Fruit fly (Drosophila melanogaster) whole organism, prepupa: Measurements from ENCODE around the gene CG15930.

ENCODE experiments used
- Blimp-1 ChIP-seq: fragments of 200-800 bp; sonication (Bioruptor generic); optimal IDR thresholded peaks from 3 replicates; lab custom pipeline; 2017; ENCODE audit warnings: missing biosample characterization, missing genetic modification characterization, mild to moderate bottlenecking, moderate library complexity, missing genetic modification reagents
- CG11294 ChIP-seq: fragments of 200-800 bp; sonication (Bioruptor generic); IDR thresholded peaks from 2 replicates; pipeline ENCODE4 v1.3.6; 2022; ENCODE audit warnings: missing biosample characterization, missing genetic modification characterization
- CG3032 ChIP-seq: fragments of 200-800 bp; optimal IDR thresholded peaks from 2 replicates; lab custom pipeline; 2019; ENCODE audit warnings: missing biosample characterization, mild to moderate bottlenecking, missing genetic modification characterization, moderate library complexity
- CG32006 ChIP-seq: fragments of 200-800 bp; sonication (Bioruptor generic); optimal IDR thresholded peaks from 3 replicates; lab custom pipeline; 2017; ENCODE audit warnings: missing biosample characterization, mild to moderate bottlenecking, missing genetic modification characterization
- CG34406 ChIP-seq: fragments of 200-800 bp; sonication (Bioruptor generic); optimal IDR thresholded peaks from 3 replicates; lab custom pipeline; 2016; ENCODE audit warnings: missing biosample characterization, missing genetic modification characterization
- CG3919 ChIP-seq: fragments of 200-800 bp; sonication (Bioruptor generic); optimal IDR thresholded peaks from 3 replicates; lab custom pipeline; 2016; ENCODE audit warnings: missing biosample characterization, missing genetic modification characterization
- CG6163 ChIP-seq: fragments of 200-800 bp; sonication (Bioruptor generic); IDR thresholded peaks from 3 replicates; pipeline ENCODE4 v1.3.6; 2022; ENCODE audit warnings: missing biosample characterization, missing genetic modification characterization
- CG6276 ChIP-seq: fragments of 200-800 bp; sonication (Bioruptor generic); optimal IDR thresholded peaks from 2 replicates; lab custom pipeline; 2017; ENCODE audit warnings: missing biosample characterization, mild to moderate bottlenecking, missing genetic modification characterization
- CG6792 ChIP-seq: fragments of 200-800 bp; sonication (Bioruptor generic); optimal IDR thresholded peaks from 3 replicates; lab custom pipeline; 2016; ENCODE audit warnings: missing biosample characterization, missing genetic modification characterization
- CG6808 ChIP-seq: fragments of 200-800 bp; sonication (Bioruptor generic); optimal IDR thresholded peaks from 3 replicates; lab custom pipeline; 2017; ENCODE audit warnings: missing biosample characterization, missing genetic modification characterization, mild to moderate bottlenecking, moderate library complexity, missing genetic modification reagents
- CG7368 ChIP-seq: fragments of 200-800 bp; sonication (Bioruptor generic); optimal IDR thresholded peaks from 3 replicates; lab custom pipeline; 2016; ENCODE audit warnings: missing biosample characterization, missing genetic modification characterization
- CG8119 ChIP-seq: fragments of 200-800 bp; sonication (Bioruptor generic); IDR thresholded peaks from 3 replicates; pipeline ENCODE4 v1.3.6; 2022; ENCODE audit warnings: missing biosample characterization, missing genetic modification characterization
- CG8632 ChIP-seq: fragments of 200-800 bp; sonication (Bioruptor generic); optimal IDR thresholded peaks from 3 replicates; lab custom pipeline; 2016; ENCODE audit warnings: missing biosample characterization, missing genetic modification characterization
- CG9139 ChIP-seq: fragments of 200-800 bp; sonication (Bioruptor generic); optimal IDR thresholded peaks from 3 replicates; lab custom pipeline; 2017; ENCODE audit warnings: missing biosample characterization, mild to moderate bottlenecking, missing genetic modification characterization
- Eip75B ChIP-seq: fragments of 200-800 bp; sonication (Bioruptor generic); optimal IDR thresholded peaks from 3 replicates; lab custom pipeline; 2016; ENCODE audit warnings: missing biosample characterization, missing genetic modification characterization
- Eip78C ChIP-seq: fragments of 200-800 bp; sonication (Bioruptor generic); peaks from one replicate; lab custom pipeline; 2016; ENCODE audit warnings: missing biosample characterization, missing genetic modification characterization
- Eip93F ChIP-seq: fragments of 200-800 bp; sonication (Bioruptor generic); optimal IDR thresholded peaks from 2 replicates; lab custom pipeline; 2016; ENCODE audit warnings: missing biosample characterization, mild to moderate bottlenecking, missing genetic modification characterization
- Ets21C ChIP-seq: fragments of 200-800 bp; sonication (Bioruptor generic); optimal IDR thresholded peaks from 3 replicates; lab custom pipeline; 2016; ENCODE audit warnings: missing biosample characterization, missing genetic modification characterization
- Gug ChIP-seq: fragments of 200-800 bp; sonication (Bioruptor generic); IDR thresholded peaks from 2 replicates; pipeline ENCODE4 v1.3.6; 2022; ENCODE audit warnings: missing biosample characterization, missing genetic modification characterization
- Hr38 ChIP-seq: sonication (Bioruptor generic); optimal IDR thresholded peaks from 2 replicates; lab custom pipeline; 2016; ENCODE audit warnings: missing biosample characterization, missing genetic modification characterization
- Hr4 ChIP-seq: fragments of 200-800 bp; sonication (Bioruptor generic); optimal IDR thresholded peaks from 3 replicates; lab custom pipeline; 2016; ENCODE audit warnings: missing biosample characterization, missing genetic modification characterization
- Lpt ChIP-seq: fragments of 200-800 bp; sonication (Bioruptor generic); optimal IDR thresholded peaks from 3 replicates; lab custom pipeline; 2016; ENCODE audit warnings: missing biosample characterization, missing genetic modification characterization
- OdsH ChIP-seq: fragments of 200-800 bp; sonication (Bioruptor generic); optimal IDR thresholded peaks from 3 replicates; lab custom pipeline; 2016; ENCODE audit warnings: missing biosample characterization, missing genetic modification characterization
- Smox ChIP-seq: fragments of 200-800 bp; sonication (Bioruptor generic); optimal IDR thresholded peaks from 3 replicates; lab custom pipeline; 2016; ENCODE audit warnings: missing biosample characterization, missing genetic modification characterization
- Sox102F ChIP-seq: fragments of 200-800 bp; sonication (Bioruptor generic); optimal IDR thresholded peaks from 2 replicates; lab custom pipeline; 2016; ENCODE audit warnings: missing biosample characterization, mild to moderate bottlenecking, missing genetic modification characterization
- Sox14 ChIP-seq: fragments of 200-800 bp; sonication (Bioruptor generic); optimal IDR thresholded peaks from 3 replicates; lab custom pipeline; 2016; ENCODE audit warnings: missing biosample characterization, missing genetic modification characterization
- Sox15 ChIP-seq: fragments of 200-800 bp; sonication (Bioruptor generic); optimal IDR thresholded peaks from 3 replicates; lab custom pipeline; 2016; ENCODE audit warnings: missing biosample characterization, missing genetic modification characterization
- achi ChIP-seq: fragments of 200-800 bp; sonication (Bioruptor generic); optimal IDR thresholded peaks from 3 replicates; lab custom pipeline; 2016; ENCODE audit warnings: missing biosample characterization, missing genetic modification characterization
- acj6 ChIP-seq: fragments of 200-800 bp; sonication (Bioruptor generic); optimal IDR thresholded peaks from 3 replicates; lab custom pipeline; 2016; ENCODE audit warnings: missing biosample characterization, missing genetic modification characterization
- cyc ChIP-seq: fragments of 200-800 bp; sonication (Bioruptor generic); optimal IDR thresholded peaks from 3 replicates; lab custom pipeline; 2016; ENCODE audit warnings: missing biosample characterization, missing genetic modification characterization
- dac ChIP-seq: fragments of 200-800 bp; sonication (Bioruptor generic); optimal IDR thresholded peaks from 2 replicates; lab custom pipeline; 2017; ENCODE audit warnings: missing biosample characterization, mild to moderate bottlenecking, missing genetic modification characterization
- dsx ChIP-seq: fragments of 200-800 bp; optimal IDR thresholded peaks from 3 replicates; lab custom pipeline; 2019; ENCODE audit warnings: missing biosample characterization, mild to moderate bottlenecking, missing genetic modification characterization, moderate library complexity; ENCODE audit not compliant: poor library complexity, severe bottlenecking
- eg ChIP-seq: fragments of 200-800 bp; sonication (Bioruptor generic); IDR thresholded peaks from 3 replicates; pipeline ENCODE4 v1.3.6; 2022; ENCODE audit warnings: missing biosample characterization, missing genetic modification characterization
- esn ChIP-seq: fragments of 200-800 bp; sonication (Bioruptor generic); optimal IDR thresholded peaks from 2 replicates; lab custom pipeline; 2016; ENCODE audit warnings: missing biosample characterization, mild to moderate bottlenecking, missing genetic modification characterization, moderate library complexity
- fd59A ChIP-seq: fragments of 200-800 bp; sonication (Bioruptor generic); optimal IDR thresholded peaks from 2 replicates; lab custom pipeline; 2017; ENCODE audit warnings: missing biosample characterization, mild to moderate bottlenecking, missing genetic modification characterization, missing genetic modification reagents
- fd85E ChIP-seq: fragments of 200-800 bp; sonication (Bioruptor generic); optimal IDR thresholded peaks from 3 replicates; lab custom pipeline; 2016; ENCODE audit warnings: missing biosample characterization, missing genetic modification characterization
- fkh ChIP-seq: fragments of 200-800 bp; sonication (Bioruptor generic); optimal IDR thresholded peaks from 3 replicates; lab custom pipeline; 2017; ENCODE audit warnings: missing biosample characterization, mild to moderate bottlenecking, missing genetic modification characterization, moderate library complexity
- lz ChIP-seq: fragments of 200-800 bp; sonication (Bioruptor generic); optimal IDR thresholded peaks from 3 replicates; lab custom pipeline; 2016; ENCODE audit warnings: missing biosample characterization, missing genetic modification characterization
- net ChIP-seq: fragments of 200-800 bp; sonication (Bioruptor generic); optimal IDR thresholded peaks from 3 replicates; lab custom pipeline; 2016; ENCODE audit warnings: missing biosample characterization, missing genetic modification characterization
- pdm3 ChIP-seq: fragments of 200-800 bp; sonication (Bioruptor generic); optimal IDR thresholded peaks from 3 replicates; lab custom pipeline; 2016; ENCODE audit warnings: missing biosample characterization, missing genetic modification characterization
- salr ChIP-seq, 2 experiments: fragments of 200-800 bp; sonication (Bioruptor generic); optimal IDR thresholded peaks; 3 replicates each; lab custom pipeline; 2016 to 2018; ENCODE audit warnings: missing biosample characterization in 2 of 2, missing genetic modification characterization in 2 of 2, mild to moderate bottlenecking in 1 of 2
- ss ChIP-seq, 2 experiments: fragments of 200-800 bp; sonication (Bioruptor generic); optimal IDR thresholded peaks; 2 replicates in 1 of 2; 3 replicates in 1 of 2; lab custom pipeline; 2017 to 2018; ENCODE audit warnings: mild to moderate bottlenecking in 2 of 2, missing biosample characterization in 2 of 2, missing genetic modification characterization in 2 of 2, moderate library complexity in 1 of 2
- svp ChIP-seq: fragments of 200-800 bp; sonication (Bioruptor generic); peaks from one replicate; lab custom pipeline; 2016; ENCODE audit warnings: missing biosample characterization, missing genetic modification characterization
- topi ChIP-seq: fragments of 200-800 bp; sonication (Bioruptor generic); optimal IDR thresholded peaks from 3 replicates; lab custom pipeline; 2016; ENCODE audit warnings: missing biosample characterization, missing genetic modification characterization

The CG15930 gene

dm6 chrX:5322459-5322883 lies 5.4 kb upstream of the CG15930 start, which contains the start of gene Rnp4F (continued):
- TF ChIP-seq fd59A (GFP tag; lab: Kevin White, UChicago) (peak; percentile 57), fd85E (GFP tag; lab: Kevin White, UChicago) (no peak), Eip93F (GFP tag; lab: Kevin White, UChicago) (no peak), CG3032 (tag; lab: Kevin White, UChicago) (peak; percentile 62), topi (GFP tag; lab: Kevin White, UChicago) (peak; percentile 16), CG6792 (GFP tag; lab: Kevin White, UChicago) (peak; percentile 61), esn (GFP tag; lab: Kevin White, UChicago) (peak; percentile 73), Lpt (GFP tag; lab: Kevin White, UChicago) (peak; percentile 72), dsx (GFP tag; lab: Kevin White, UChicago) (no peak), CG8632 (GFP tag; lab: Kevin White, UChicago) (peak; percentile 70), Sox14 (GFP tag; lab: Kevin White, UChicago) (peak; percentile 76), CG32006 (GFP tag; lab: Kevin White, UChicago) (peak; percentile 75), Smox (GFP tag; lab: Kevin White, UChicago) (no peak), ss (GFP tag; optimal IDR thresholded peaks at IDR 0.05; lab: Kevin White, UChicago) (peak in 1 of 2 experiments; percentile 59), salr (GFP tag; optimal IDR thresholded peaks at IDR 0.05; lab: Kevin White, UChicago) (peak; percentile 24 to 67), Sox15 (GFP tag; lab: Kevin White, UChicago) (peak; percentile 62), acj6 (peak; percentile 76), Sox102F (no peak), CG7368 (GFP tag; lab: Kevin White, UChicago) (peak; percentile 23)

dm6 chrX:5312958-5313357 lies 4.1 kb downstream of the CG15930 start, which contains the start of gene CG4198:
CG4198 (plus strand) TSS chrX:5313258.
- TF ChIP-seq svp (GFP tag; lab: Kevin White, UChicago): no peak
- TF ChIP-seq dac: no peak
- no peak for TF ChIP-seq CG32006 (GFP tag; lab: Kevin White, UChicago)
- no peak for TF ChIP-seq lz (GFP tag; lab: Kevin White, UChicago)
- TF ChIP-seq Blimp-1 (GFP tag; lab: Kevin White, UChicago): no peak
- no peak for TF ChIP-seq Smox (GFP tag; lab: Kevin White, UChicago)
- no peak for TF ChIP-seq fd59A (GFP tag; lab: Kevin White, UChicago)
- no peak for TF ChIP-seq Hr38 (GFP tag; lab: Kevin White, UChicago)
- TF ChIP-seq dsx (GFP tag; lab: Kevin White, UChicago): no peak
- TF ChIP-seq achi: no peak
- no peak for TF ChIP-seq CG34406 (GFP tag; lab: Kevin White, UChicago)
- no peak for TF ChIP-seq OdsH

DNA sequence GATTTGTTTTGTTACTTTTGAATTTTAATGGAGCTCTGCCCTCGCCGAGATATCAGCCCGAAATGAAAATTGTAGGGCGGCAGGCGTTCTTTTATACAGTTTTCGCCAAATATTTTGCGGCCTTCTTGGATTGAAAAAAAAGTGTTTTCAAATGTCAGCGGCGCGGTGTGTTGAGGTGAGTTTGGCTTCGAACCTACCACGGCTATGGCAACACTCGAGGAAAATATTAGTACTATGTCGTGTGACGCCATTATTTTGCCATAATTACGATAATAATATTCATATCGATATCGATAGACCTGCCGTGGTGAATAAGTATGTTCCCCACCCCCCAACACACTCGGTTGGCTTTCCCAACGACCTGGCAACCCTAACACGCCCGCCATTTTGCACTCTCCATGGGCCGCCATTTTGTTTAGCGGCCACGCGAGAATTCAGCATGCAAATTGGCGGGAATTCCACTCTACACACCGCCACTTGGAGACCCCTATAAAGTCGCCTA lies 5.2 kb downstream of the CG15930 start, which contains the start of the genes TrxT and dhd:
Gene TrxT (minus strand): TSS at position 51 of the 502 bp plus-strand sequence.
Gene dhd (plus strand): TSS at position 334 of the 502 bp plus-strand sequence.
- peak; percentile 36; the same call in 1 of the 3 replicates for TF ChIP-seq CG8119
- no peak for TF ChIP-seq CG34406 (GFP tag; lab: Kevin White, UChicago)
- TF ChIP-seq CG9139 (GFP tag; lab: Kevin White, UChicago): no peak
- no peak for TF ChIP-seq OdsH
- TF ChIP-seq Sox102F: no peak
- peak; percentile 48 for TF ChIP-seq Eip78C
- no peak for TF ChIP-seq net (GFP tag; lab: Kevin White, UChicago)
- TF ChIP-seq Gug: no peak
- TF ChIP-seq CG32006 (GFP tag; lab: Kevin White, UChicago): no peak
- TF ChIP-seq CG6163 (GFP tag; lab: Robert Waterston, UW): peak; percentile 67
- TF ChIP-seq fkh (GFP tag; lab: Kevin White, UChicago): no peak
- no peak for TF ChIP-seq Ets21C
- no peak for TF ChIP-seq lz (GFP tag; lab: Kevin White, UChicago)
- peak; percentile 10 for TF ChIP-seq CG6792 (GFP tag; lab: Kevin White, UChicago)
- no peak for TF ChIP-seq Hr4 (GFP tag; lab: Kevin White, UChicago)
- peak; percentile 22; the same call in 1 of the 2 replicates for TF ChIP-seq CG11294 (GFP tag; lab: Robert Waterston, UW)
- TF ChIP-seq CG6276 (GFP tag; lab: Kevin White, UChicago): no peak
- TF ChIP-seq cyc (GFP tag; lab: Kevin White, UChicago): peak; percentile 22
- peak; percentile 59 for TF ChIP-seq CG3919 (GFP tag; lab: Kevin White, UChicago)
- TF ChIP-seq Eip75B: no peak
- TF ChIP-seq svp (GFP tag; lab: Kevin White, UChicago): no peak
- TF ChIP-seq dac: no peak
- TF ChIP-seq salr (GFP tag; optimal IDR thresholded peaks at IDR 0.05; lab: Kevin White, UChicago): peak in 1 of 2 experiments; percentile 29
- no peak for TF ChIP-seq CG6808 (GFP tag; lab: Kevin White, UChicago)
- TF ChIP-seq Blimp-1 (GFP tag; lab: Kevin White, UChicago): no peak
- no peak for TF ChIP-seq achi
- peak; percentile 95 for TF ChIP-seq CG3032 (tag; lab: Kevin White, UChicago)
- no peak for TF ChIP-seq Hr38 (GFP tag; lab: Kevin White, UChicago)
- TF ChIP-seq Eip93F (GFP tag; lab: Kevin White, UChicago): no peak
- TF ChIP-seq pdm3 (GFP tag; lab: Kevin White, UChicago): no peak
- TF ChIP-seq Lpt (GFP tag; lab: Kevin White, UChicago): no peak
- peak; percentile 77 for TF ChIP-seq eg
